Fruit fly (Drosophila melanogaster) whole organism, larva: ENCODE results near the gene CG14074.
A peak's percentile ranks its signal among the peaks of the same experiment; 100 is the strongest.

Source experiments
- noc ChIP-seq: fragments of 200-800 bp; sonication (Bioruptor generic); optimal IDR thresholded peaks from 3 replicates; lab custom pipeline; 2019; ENCODE audit warnings: missing biosample characterization, mild to moderate bottlenecking, missing genetic modification characterization, moderate library complexity

CG14074 gene

dm6 chr3L:18861893-18862292, 4.1 kb upstream of the CG14074 start:
- no peak for TF ChIP-seq noc (tag; lab: Kevin White, UChicago)

dm6 chr3L:18863327-18863726, 2.7 kb upstream of the CG14074 start, which contains the start of gene CG6865:
CG6865 (plus strand) TSS chr3L:18863647.
- TF ChIP-seq noc (tag; lab: Kevin White, UChicago): no peak

- peak; percentile 88 for TF ChIP-seq noc (tag; lab: Kevin White, UChicago)
Observed at dm6 chr3L:18867521-18867920, 1.5 kb downstream of the CG14074 start, which contains the start of gene Dysb. Dysb (plus strand) TSS chr3L:18867771.

DNA sequence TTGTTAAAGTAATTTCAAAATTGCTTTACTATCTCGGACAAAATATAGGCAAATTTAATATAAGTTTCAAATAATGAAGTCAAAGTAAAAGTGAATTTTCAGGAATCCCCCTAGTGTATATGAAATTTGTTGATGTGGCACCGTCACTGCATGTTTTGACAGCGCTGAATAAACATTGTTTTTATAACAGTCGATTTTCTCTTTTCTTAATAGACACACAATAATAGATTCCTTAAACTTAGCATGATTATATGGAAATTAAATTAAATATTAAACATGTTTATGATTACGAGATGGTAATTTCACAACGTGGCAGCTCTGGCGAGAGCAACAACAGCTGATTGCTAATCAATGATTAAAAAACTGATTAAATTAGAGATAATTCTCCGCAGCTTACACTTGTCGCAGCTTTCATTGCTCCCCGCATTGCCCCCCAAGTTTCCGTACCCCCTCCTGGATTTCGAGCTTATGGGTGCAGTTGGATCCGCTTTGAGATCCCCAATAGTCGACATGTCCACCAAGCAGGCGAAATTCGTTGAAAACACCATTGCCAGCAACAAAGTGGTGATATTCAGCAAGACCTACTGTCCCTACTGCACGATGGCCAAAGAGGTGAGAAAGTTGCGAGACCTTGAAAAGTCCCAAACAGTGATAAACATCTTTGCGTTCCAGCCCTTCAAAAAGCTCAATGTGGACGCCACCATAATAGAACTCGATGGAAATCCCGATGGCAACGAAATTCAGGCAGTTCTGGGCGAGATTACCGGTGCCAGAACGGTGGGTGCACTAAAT, 3.2 kb downstream of the CG14074 start, which contains the start of gene Grx1:
Grx1 (plus strand) TSS at position 196 of the 792 bp plus-strand sequence.
- TF ChIP-seq noc (tag; lab: Kevin White, UChicago): peak; percentile 56

DNA sequence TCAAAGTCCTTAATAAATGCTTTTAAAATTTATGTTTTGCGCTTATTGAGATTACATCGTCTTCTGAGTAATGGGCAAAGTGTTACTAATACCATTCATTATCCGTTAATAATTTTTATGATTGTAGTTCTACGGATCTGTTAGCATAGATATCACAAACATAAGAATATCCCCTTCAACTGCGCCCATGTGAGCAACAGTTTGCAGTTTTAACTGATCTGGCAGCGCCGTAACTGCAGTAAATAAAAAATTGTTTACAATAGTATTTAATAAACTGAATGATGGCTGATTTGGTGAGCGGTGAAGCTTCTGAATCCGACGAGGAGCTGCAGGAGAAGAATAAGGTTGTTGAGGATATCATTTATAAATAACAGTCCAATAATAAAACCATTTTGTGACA, 4.0 kb downstream of the CG14074 start, which contains the start of gene Blos3:
Blos3 (plus strand) TSS at position 198 of the 400 bp plus-strand sequence.
- no peak for TF ChIP-seq noc (tag; lab: Kevin White, UChicago)

DNA sequence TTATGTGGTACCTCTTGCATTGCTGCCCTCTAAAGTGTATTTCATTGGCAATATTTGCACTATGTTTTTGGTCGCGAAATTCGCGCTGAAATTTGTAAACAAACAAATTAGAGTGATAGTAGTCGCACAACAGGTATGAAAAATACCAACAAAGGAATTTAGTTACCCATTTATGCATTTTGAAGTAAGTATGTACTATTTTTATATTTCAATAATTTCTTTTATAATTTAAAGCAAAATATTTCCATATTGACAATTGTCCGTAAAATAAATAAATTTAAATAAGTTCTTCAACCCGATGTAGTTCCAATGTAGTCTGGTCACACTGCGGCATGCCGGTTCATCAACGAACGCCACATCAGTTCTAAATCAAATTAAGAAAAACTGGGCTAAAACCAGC, 6.4 kb downstream of the CG14074 start, which contains the start of the genes Rad9 and Uggt:
Rad9 (minus strand) TSS at position 114 of the 400 bp plus-strand sequence.
Uggt (plus strand) TSS at position 308 of the 400 bp plus-strand sequence.
- no peak for TF ChIP-seq noc (tag; lab: Kevin White, UChicago)

dm6 chr3L:18881613-18882012, 15.6 kb downstream of the CG14074 start:
- TF ChIP-seq noc (tag; lab: Kevin White, UChicago): no peak

- no peak for TF ChIP-seq noc (tag; lab: Kevin White, UChicago)
Observed at dm6 chr3L:18889222-18889866, 23.3 kb downstream of the CG14074 start.

- TF ChIP-seq noc (tag; lab: Kevin White, UChicago): peak; percentile 78
Observed at dm6 chr3L:18890283-18891175, 24.5 kb downstream of the CG14074 start, which contains the start of gene CG3961. CG3961 (minus strand) TSS chr3L:18890483.

DNA sequence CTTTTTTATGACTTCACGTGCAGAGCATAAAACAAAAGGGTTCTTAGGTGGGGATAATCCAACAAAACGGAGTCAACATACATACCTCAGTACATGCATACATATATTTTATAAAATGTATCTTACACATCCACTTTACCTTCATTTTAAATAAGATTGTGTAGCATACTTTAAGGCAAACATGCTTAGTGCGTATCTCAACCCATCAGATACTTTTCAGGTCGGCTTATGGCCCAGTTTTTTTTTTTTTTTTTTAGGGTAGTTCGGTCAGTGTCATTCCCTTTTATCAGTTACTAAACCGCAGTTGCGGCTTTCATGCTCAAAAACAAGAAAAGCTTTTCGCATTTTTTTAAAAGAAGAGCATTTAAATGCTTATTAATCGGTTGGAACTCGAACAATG, 26.0 kb downstream of the CG14074 start, which contains the start of gene NijB:
NijB (plus strand) TSS at position 398 of the 400 bp plus-strand sequence.
- no peak for TF ChIP-seq noc (tag; lab: Kevin White, UChicago)

DNA sequence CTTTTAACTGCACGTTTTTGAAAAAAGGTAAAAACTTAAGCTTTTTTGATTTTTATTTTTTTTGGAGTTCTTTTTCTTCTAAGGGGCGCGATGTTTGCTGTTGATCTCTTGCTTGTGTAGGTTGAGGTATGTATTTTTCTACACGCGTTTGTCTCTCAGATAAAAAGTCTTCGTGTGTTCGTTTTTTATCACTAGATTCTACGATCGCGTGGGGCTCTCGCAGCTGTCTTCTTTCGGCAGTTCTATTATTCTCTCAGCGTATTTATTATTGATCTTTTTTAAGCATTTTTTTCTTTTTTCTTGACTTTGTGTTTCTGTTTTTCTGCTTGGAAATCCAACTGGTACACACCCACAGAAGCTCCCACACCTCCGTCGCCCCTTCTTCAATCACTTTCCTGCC, 29.1 kb downstream of the CG14074 start:
- peak; percentile 24 for TF ChIP-seq noc (tag; lab: Kevin White, UChicago)

DNA sequence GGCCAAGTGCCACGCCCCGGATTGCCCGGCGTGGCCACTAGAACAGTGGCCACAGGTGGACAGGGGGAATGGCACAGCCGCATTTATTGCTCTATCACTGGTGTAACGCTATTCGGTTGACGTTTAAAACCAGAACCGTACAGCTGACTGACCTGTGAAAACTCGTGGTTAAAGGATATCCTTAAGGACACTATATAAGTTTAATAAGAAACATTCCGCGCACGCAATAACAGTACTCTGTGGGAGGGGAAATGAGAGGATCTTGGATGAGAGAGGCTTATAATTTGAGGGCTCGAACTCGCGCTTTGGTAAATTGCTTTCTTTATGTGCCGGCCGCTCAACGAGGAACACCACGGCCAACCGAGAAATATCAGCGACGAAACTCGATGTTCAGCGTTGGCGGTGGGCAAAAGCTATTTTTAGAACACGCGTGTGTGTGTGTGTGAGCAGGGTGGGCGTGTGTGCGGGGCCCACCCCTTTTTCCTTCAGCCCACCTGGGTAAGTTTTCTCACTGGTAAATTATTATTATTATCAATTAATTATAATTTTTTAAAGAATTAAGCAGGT, 30.4 kb downstream of the CG14074 start:
- no peak for TF ChIP-seq noc (tag; lab: Kevin White, UChicago)

DNA sequence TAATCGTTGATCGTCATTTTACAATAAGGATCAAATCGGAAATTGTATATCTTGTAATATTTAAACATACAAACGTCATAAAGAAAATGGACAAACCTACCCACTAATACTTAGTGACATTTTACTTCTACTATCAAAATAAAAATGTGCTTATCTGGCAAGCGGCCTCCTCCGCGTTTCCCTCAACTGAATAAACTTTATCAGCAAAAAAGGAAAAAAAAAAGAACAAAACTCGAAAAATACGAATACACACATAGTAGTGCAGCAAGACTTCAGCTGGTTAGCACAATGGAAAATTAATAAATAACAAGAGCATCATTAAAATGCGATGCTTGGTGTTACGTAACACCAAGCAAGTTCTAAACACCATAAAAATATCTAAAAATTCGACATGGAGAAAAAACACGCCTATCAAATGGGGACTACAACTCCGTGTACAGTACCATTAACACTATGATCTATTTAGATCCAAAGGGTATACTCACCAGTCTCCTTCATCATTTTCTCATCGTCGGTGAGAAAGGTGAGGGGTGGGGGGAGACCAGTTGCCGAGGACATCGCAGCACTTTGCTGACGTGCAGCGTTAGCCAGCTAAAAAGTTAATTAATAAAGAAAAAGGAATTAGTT, 31.5 kb downstream of the CG14074 start:
- no peak for TF ChIP-seq noc (tag; lab: Kevin White, UChicago)

dm6 chr3L:18898086-18898470, 32.1 kb downstream of the CG14074 start, which contains the start of gene CG3902:
CG3902 (minus strand) TSS chr3L:18898293.
- peak; percentile 51 for TF ChIP-seq noc (tag; lab: Kevin White, UChicago)
